Worm (Caenorhabditis elegans) whole organism, midembryonic: ENCODE results near the gene ZK669.2.

ENCODE experiments used
- T22C8.4 ChIP-seq: fragments of 200-800 bp; sonication (Bioruptor generic); IDR thresholded peaks from 2 replicates; pipeline ENCODE4 v1.3.6; 2022; ENCODE audit warnings: missing genetic modification characterization, missing compliant biosample characterization
- cog-1 ChIP-seq: sonication (generic microtip); optimal IDR thresholded peaks from 2 replicates; lab custom pipeline; 2016; ENCODE audit warnings: missing genetic modification characterization, missing compliant biosample characterization
- flt-1 ChIP-seq: fragments of 200-800 bp; sonication (Bioruptor generic); IDR thresholded peaks from 2 replicates; pipeline ENCODE4 v1.3.6; 2022; ENCODE audit warnings: missing genetic modification characterization, missing compliant biosample characterization
- klf-2 ChIP-seq: fragments of 200-800 bp; sonication (Bioruptor generic); conservative IDR thresholded peaks from 2 replicates; pipeline ENCODE4 v1.3.6; 2022; ENCODE audit warnings: missing genetic modification reagents, missing genetic modification characterization, missing compliant biosample characterization
- med-1 ChIP-seq: sonication (generic microtip); optimal IDR thresholded peaks from 2 replicates; lab custom pipeline; 2017; ENCODE audit warnings: missing genetic modification characterization, mild to moderate bottlenecking, missing compliant biosample characterization, antibody characterized with exemption, missing genetic modification reagents; ENCODE audit not compliant: insufficient read depth
- tab-1 ChIP-seq: fragments of 200-800 bp; sonication (Bioruptor generic); IDR thresholded peaks from 2 replicates; pipeline ENCODE4 v1.3.6; 2022; ENCODE audit warnings: missing genetic modification characterization, missing compliant biosample characterization
- ztf-23 ChIP-seq: fragments of 200-800 bp; sonication (Bioruptor generic); IDR thresholded peaks from 2 replicates; pipeline ENCODE4 v1.3.6; 2022; ENCODE audit warnings: missing genetic modification reagents, missing genetic modification characterization, missing compliant biosample characterization
- ztf-29 ChIP-seq: fragments of 200-800 bp; sonication (Bioruptor generic); IDR thresholded peaks from 2 replicates; pipeline ENCODE4 v1.3.6; 2022; ENCODE audit warnings: missing genetic modification reagents, missing genetic modification characterization, missing compliant biosample characterization

- TF ChIP-seq tab-1 (GFP tag; lab: Robert Waterston, UW) (no peak), ztf-29 (GFP tag; lab: Robert Waterston, UW) (no peak), med-1 (GFP tag; lab: Kevin White, UChicago) (no peak), flt-1 (no peak), T22C8.4 (GFP tag; lab: Robert Waterston, UW) (no peak), klf-2 (no peak), cog-1 (no peak), ztf-23 (GFP tag; lab: Robert Waterston, UW) (no peak)
These were observed 37.7 kb downstream of the ZK669.2 start, which contains the start of gene rev-1 for ce11 chrII:7900190-7900672.
